Worm (Caenorhabditis elegans): ENCODE data around the gene acr-9.

The acr-9 gene

ce11 chrX:13638351-13638958 lies 8.2 kb downstream of the acr-9 start:
- TF ChIP-seq ztf-7 (tag; optimal IDR thresholded peaks at IDR 0.05) (no peak), lin-15B (tag; optimal IDR thresholded peaks at IDR 0.05) (no peak), jun-1 (tag; optimal IDR thresholded peaks at IDR 0.05) (no peak), daf-16 (GFP tag; optimal IDR thresholded peaks at IDR 0.05) (peak in 1 of 2 experiments; percentile 40), daf-16 (tag; optimal IDR thresholded peaks at IDR 0.05) (no peak), arid-1 (GFP tag; conservative IDR thresholded peaks at IDR 0.05) (no peak), mxl-3 (GFP tag; optimal IDR thresholded peaks at IDR 0.05) (peak; percentile 16), saeg-2 (GFP tag; IDR thresholded peaks at IDR 0.05) (no peak), nhr-237 (tag; optimal IDR thresholded peaks at IDR 0.05) (no peak), lir-3 (tag; optimal IDR thresholded peaks at IDR 0.05) (no peak), F44E2.7 (GFP tag; IDR thresholded peaks at IDR 0.05) (0 out of 2 replicates have a peak, but pooled peaks have one; percentile 23), lin-29 (GFP tag; IDR thresholded peaks at IDR 0.05) (no peak), zfp-2 (tag; optimal IDR thresholded peaks at IDR 0.05) (no peak), pha-4 (GFP tag; IDR thresholded peaks at IDR 0.05) (no peak), pha-4 (tag; optimal IDR thresholded peaks at IDR 0.05) (no peak), unc-62 (GFP tag; optimal IDR thresholded peaks at IDR 0.05 in 1 of 2) (peak in 1 of 2 experiments; percentile 92), unc-62 (tag; optimal IDR thresholded peaks at IDR 0.05) (no peak)

DNA sequence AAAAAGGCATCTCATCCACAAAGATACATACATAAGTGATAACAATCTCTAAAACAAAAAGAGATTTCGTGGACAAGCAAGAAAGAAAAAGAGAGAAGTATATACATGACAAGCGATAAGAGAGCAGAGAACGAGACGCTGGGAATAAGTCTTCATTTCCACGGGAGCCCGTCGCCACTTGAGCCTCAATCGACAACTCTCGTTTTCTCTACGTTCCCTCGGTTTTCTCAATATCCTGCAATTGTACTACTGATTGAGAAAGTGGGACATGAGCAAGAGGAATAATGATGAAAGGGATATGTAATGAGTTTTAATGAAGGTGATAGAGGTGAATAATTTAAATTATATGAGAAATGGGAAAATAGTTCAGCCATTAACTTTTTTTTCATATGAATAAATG lies 9.2 kb downstream of the acr-9 start:
- TF ChIP-seq zag-1 (tag; optimal IDR thresholded peaks at IDR 0.05), result no peak
- no peak for TF ChIP-seq aha-1 (tag)
- no peak for TF ChIP-seq ama-1 (optimal IDR thresholded peaks at IDR 0.05)
- no peak for TF ChIP-seq T20F7.1 (GFP tag; optimal IDR thresholded peaks at IDR 0.05)
- no peak for TF ChIP-seq hmg-1.1 (GFP tag; IDR thresholded peaks at IDR 0.05)
- TF ChIP-seq snpc-1.2 (GFP tag; IDR thresholded peaks at IDR 0.05), result no peak
- TF ChIP-seq lir-3 (tag; optimal IDR thresholded peaks at IDR 0.05), result no peak
- TF ChIP-seq nhr-28 (tag; optimal IDR thresholded peaks at IDR 0.05), result no peak
- TF ChIP-seq Y105C5A.15 (GFP tag; IDR thresholded peaks at IDR 0.05), result no peak
- no peak for TF ChIP-seq dve-1 (tag; optimal IDR thresholded peaks at IDR 0.05; ENCODE audit: insufficient read depth)
- no peak for TF ChIP-seq daf-12 (tag; optimal IDR thresholded peaks at IDR 0.05)
- TF ChIP-seq spr-3 (GFP tag; optimal IDR thresholded peaks at IDR 0.05), result no peak
- no peak for TF ChIP-seq hif-1 (tag; optimal IDR thresholded peaks at IDR 0.05)
- no peak for TF ChIP-seq arid-1 (GFP tag; conservative IDR thresholded peaks at IDR 0.05)
- TF ChIP-seq nhr-10 (tag; optimal IDR thresholded peaks at IDR 0.05), result no peak
- TF ChIP-seq set-16 (GFP tag; IDR thresholded peaks at IDR 0.05), result no peak
- no peak for TF ChIP-seq nhr-111 (GFP tag; optimal IDR thresholded peaks at IDR 0.05)
- TF ChIP-seq ces-1 (GFP tag; optimal IDR thresholded peaks at IDR 0.05), result no peak
- TF ChIP-seq aly-2 (tag; optimal IDR thresholded peaks at IDR 0.05), result no peak

DNA sequence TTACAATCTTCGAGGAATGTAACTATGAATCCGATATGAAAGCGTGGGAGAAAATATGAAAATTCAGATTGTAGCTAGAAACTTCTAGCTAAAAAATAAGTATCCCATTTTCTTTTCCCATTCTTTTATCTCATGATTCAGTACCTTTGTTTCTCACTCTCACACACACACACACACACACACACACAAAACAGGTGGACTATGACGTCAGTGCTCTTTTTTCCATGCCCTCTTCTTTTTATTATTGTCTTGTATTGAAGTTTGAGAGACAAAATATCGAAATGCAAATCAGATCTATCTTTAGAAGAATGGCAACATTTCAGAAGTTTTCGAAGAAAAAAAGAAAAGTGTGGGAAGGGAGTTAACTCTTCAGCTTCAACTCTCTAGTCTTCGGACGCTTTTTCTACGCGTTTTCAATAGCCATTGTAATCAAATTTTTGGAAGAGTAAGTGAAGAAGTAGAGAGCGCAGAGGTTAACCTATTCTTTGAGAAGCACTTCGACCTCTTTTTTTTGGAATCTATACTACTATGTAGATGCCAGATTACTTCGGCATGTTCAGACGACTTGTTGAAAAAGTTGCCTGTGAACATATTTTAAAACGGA lies 12.7 kb downstream of the acr-9 start:
- no peak for TF ChIP-seq lin-39 (tag; optimal IDR thresholded peaks at IDR 0.05)
- peak; percentile 18 for TF ChIP-seq nhr-11 (tag; optimal IDR thresholded peaks at IDR 0.05)
- TF ChIP-seq jun-1 (tag; optimal IDR thresholded peaks at IDR 0.05), result no peak
- no peak for TF ChIP-seq snpc-4 (tag; optimal IDR thresholded peaks at IDR 0.05)
- peak; percentile 32 for TF ChIP-seq ces-1 (GFP tag; optimal IDR thresholded peaks at IDR 0.05)
- TF ChIP-seq fkh-10 (GFP tag; optimal IDR thresholded peaks at IDR 0.05), result peak; percentile 42

DNA sequence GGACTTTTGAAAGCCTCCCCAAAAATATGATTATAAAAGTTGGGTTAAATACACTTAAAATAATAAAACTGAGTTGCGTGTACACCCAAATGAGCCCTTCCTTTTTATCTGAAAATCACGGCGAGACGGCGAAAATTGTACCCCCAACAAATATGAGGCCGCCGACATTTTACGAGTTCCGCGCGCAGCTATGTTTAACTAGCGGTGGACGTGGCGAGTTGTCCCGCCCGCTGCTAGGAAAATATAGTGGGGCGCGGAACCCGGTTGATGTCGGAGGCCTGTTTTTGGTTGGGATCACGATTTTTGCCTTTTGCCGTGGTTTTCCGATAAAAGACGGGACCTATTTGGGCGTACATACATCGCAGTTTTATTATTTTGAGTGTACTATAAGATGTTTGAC lies 13.7 kb downstream of the acr-9 start:
- TF ChIP-seq set-16 (GFP tag; IDR thresholded peaks at IDR 0.05) (no peak), lin-1 (GFP tag; IDR thresholded peaks at IDR 0.05) (no peak), daf-19 (GFP tag; conservative IDR thresholded peaks at IDR 0.05) (no peak), nhr-25 (tag; optimal IDR thresholded peaks at IDR 0.05; ENCODE audit: borderline replicate concordance, insufficient read depth) (no peak), sdz-12 (GFP tag; optimal IDR thresholded peaks at IDR 0.05) (no peak), tra-1 (GFP tag; IDR thresholded peaks at IDR 0.05) (no peak), Y5F2A.4 (GFP tag; optimal IDR thresholded peaks at IDR 0.05) (no peak), mes-2 (tag; optimal IDR thresholded peaks at IDR 0.05; ENCODE audit: poor library complexity, severe bottlenecking) (no peak), arid-1 (GFP tag; conservative IDR thresholded peaks at IDR 0.05) (no peak), dmd-8 (GFP tag; IDR thresholded peaks at IDR 0.05) (no peak), ces-1 (GFP tag; optimal IDR thresholded peaks at IDR 0.05) (no peak), Y105C5A.15 (GFP tag; IDR thresholded peaks at IDR 0.05) (no peak), ceh-62 (tag; optimal IDR thresholded peaks at IDR 0.05) (no peak), unc-130 (GFP tag; optimal IDR thresholded peaks at IDR 0.05) (no peak), zag-1 (tag; optimal IDR thresholded peaks at IDR 0.05) (no peak)

Data from whole organism, L4 larva.